Worm (Caenorhabditis elegans): Measurements from ENCODE around the gene Y54B9A.1.
A peak's percentile ranks its signal among the peaks of the same experiment; 100 is the strongest.

The Y54B9A.1 gene

DNA sequence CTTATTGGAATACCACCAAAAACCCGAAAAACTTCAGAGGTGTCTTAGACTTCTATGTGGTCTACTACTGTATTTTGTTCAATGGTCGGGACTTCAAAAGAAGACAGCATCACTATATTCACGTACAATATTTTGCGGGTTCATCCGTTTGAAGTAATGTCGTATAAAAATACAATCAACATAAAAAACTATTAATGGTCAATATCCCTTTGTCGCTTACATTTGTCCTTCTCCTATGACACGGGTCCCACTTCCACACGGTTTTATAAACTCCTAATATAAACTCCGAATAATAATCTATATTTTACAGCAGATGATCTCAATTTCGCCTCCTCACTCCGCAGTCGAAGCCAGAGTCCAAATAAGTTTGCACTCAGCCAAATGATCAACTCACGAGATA lies 18.2 kb upstream of the Y54B9A.1 start:
- TF ChIP-seq mxl-3 (GFP tag; optimal IDR thresholded peaks at IDR 0.05) (no peak), hmg-1.1 (GFP tag; IDR thresholded peaks at IDR 0.05) (no peak), mes-2 (tag; optimal IDR thresholded peaks at IDR 0.05; ENCODE audit: poor library complexity, severe bottlenecking) (no peak), unc-62 (GFP tag; optimal IDR thresholded peaks at IDR 0.05 in 1 of 2) (peak in 1 of 2 experiments; percentile 94), unc-62 (tag; optimal IDR thresholded peaks at IDR 0.05) (no peak)

DNA sequence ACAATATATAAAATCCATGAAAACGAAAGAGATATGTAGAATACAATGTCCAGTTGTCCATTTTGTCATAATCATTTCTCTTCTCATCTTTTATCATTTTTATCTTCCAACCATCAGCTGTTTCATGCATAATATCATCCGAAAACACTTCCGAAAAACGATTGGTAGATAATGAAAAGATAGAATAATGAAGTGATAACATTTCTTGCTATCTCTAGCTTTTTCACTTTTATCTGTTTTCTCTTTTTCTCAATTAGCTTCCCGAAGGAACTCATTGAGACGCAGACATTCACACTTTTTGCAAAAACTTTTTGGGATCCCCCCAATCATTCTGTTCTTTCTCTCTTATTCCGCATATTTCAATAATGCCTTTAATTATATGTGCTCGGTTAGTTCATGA lies 14.6 kb upstream of the Y54B9A.1 start:
- TF ChIP-seq F49E8.2 (tag; optimal IDR thresholded peaks at IDR 0.05; ENCODE audit: borderline replicate concordance) (no peak), daf-16 (GFP tag; optimal IDR thresholded peaks at IDR 0.05) (no peak), daf-16 (tag; optimal IDR thresholded peaks at IDR 0.05) (peak; percentile 23), nhr-28 (tag; optimal IDR thresholded peaks at IDR 0.05) (peak; percentile 42), saeg-2 (GFP tag; IDR thresholded peaks at IDR 0.05) (no peak), hlh-11 (tag; optimal IDR thresholded peaks at IDR 0.05) (peak; percentile 42), tag-97 (GFP tag; IDR thresholded peaks at IDR 0.05) (no peak), ceh-44 (GFP tag; IDR thresholded peaks at IDR 0.05) (no peak), dmd-8 (GFP tag; IDR thresholded peaks at IDR 0.05) (no peak), dve-1 (tag; optimal IDR thresholded peaks at IDR 0.05; ENCODE audit: insufficient read depth) (peak; percentile 56), ces-1 (GFP tag; optimal IDR thresholded peaks at IDR 0.05) (no peak), daf-19 (GFP tag; conservative IDR thresholded peaks at IDR 0.05) (no peak)

DNA sequence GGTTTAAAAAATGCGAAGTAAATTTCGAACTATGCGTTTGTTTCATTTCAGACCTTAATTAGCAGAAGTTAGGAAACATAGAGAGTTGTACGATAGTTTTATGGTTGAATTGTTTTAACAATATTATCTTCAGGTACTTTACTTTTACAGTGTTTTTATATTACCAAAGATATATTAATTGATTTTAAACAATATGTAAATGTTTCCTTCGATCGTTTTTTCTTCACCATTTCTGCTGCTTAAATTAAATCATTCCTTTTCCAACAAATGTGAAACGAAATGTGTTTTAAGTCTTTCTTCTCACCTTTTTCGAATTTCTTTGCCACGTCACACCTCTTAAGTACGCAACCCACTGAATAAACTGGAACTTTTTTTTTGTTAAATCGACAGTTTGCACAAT lies 14.0 kb upstream of the Y54B9A.1 start:
- TF ChIP-seq aha-1 (tag), result peak; percentile 93
- TF ChIP-seq nhr-41 (GFP tag; IDR thresholded peaks at IDR 0.05), result no peak

DNA sequence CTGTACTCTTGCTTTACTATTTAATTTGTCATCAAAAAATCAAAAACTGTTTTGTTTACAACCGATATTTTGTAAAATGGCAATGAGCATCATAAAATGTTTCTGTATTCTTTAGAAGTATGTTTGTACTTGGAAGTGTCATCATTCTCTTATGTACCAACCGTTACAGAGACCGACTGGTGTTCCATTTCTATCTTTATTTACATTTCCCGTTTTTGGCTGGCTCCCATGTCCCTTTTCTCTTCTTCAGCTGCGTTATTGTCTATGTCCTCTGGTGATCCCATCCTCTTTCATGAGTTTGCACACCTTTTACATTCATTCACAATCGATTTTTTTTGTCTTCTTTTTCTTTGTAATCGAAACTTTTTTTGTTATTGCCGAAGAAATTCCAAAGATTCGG lies 12.1 kb upstream of the Y54B9A.1 start:
- no peak for TF ChIP-seq zip-2 (tag; optimal IDR thresholded peaks at IDR 0.05)
- no peak for TF ChIP-seq vab-7 (GFP tag; IDR thresholded peaks at IDR 0.05)
- TF ChIP-seq pha-4 (GFP tag; IDR thresholded peaks at IDR 0.05), result no peak
- peak; percentile 94 for TF ChIP-seq pha-4 (tag; optimal IDR thresholded peaks at IDR 0.05)
- TF ChIP-seq F10B5.3 (tag; optimal IDR thresholded peaks at IDR 0.05), result no peak
- no peak for TF ChIP-seq nhr-25 (tag; optimal IDR thresholded peaks at IDR 0.05; ENCODE audit: borderline replicate concordance, insufficient read depth)
- peak; percentile 22 for TF ChIP-seq nhr-6 (tag; optimal IDR thresholded peaks at IDR 0.05)
- no peak for TF ChIP-seq dmd-8 (GFP tag; IDR thresholded peaks at IDR 0.05)
- TF ChIP-seq Y75B8A.6 (GFP tag; IDR thresholded peaks at IDR 0.05), result no peak

DNA sequence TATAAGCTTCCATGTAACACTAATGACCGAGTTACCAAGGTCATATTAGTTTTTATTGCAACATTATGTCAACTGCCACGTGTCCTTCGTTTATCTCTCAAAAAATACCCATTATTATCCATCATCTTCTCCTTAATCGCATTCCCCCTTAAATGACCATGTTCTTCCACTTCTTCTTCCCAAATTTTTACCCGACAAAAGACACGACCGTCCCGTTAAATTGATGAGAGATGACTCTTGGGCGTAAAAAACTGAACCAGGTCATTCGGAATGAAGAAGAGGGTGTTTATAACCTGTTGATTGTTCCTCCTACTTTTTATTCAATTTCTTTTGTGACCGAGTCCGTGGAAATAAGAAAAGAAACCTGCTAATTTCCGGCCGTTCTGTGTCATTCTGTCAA lies 5.3 kb upstream of the Y54B9A.1 start:
- TF ChIP-seq daf-19 (GFP tag; conservative IDR thresholded peaks at IDR 0.05) (no peak), nhr-237 (tag; optimal IDR thresholded peaks at IDR 0.05) (no peak), Y48G9A.11 (GFP tag; IDR thresholded peaks at IDR 0.05) (no peak), mdl-1 (tag; optimal IDR thresholded peaks at IDR 0.05) (no peak), nhr-41 (GFP tag; IDR thresholded peaks at IDR 0.05) (no peak), nhr-42 (GFP tag; IDR thresholded peaks at IDR 0.05) (no peak), cey-2 (tag; optimal IDR thresholded peaks at IDR 0.05; ENCODE audit: borderline replicate concordance, insufficient read depth) (no peak), dmd-9 (GFP tag; IDR thresholded peaks at IDR 0.05) (no peak), pqm-1 (tag; optimal IDR thresholded peaks at IDR 0.05) (no peak), F37D6.2 (tag; optimal IDR thresholded peaks at IDR 0.05) (no peak), rbr-2 (tag; optimal IDR thresholded peaks at IDR 0.05) (no peak), mes-2 (tag; optimal IDR thresholded peaks at IDR 0.05; ENCODE audit: poor library complexity, severe bottlenecking) (no peak), lin-38 (GFP tag; IDR thresholded peaks at IDR 0.05) (no peak), unc-130 (GFP tag; optimal IDR thresholded peaks at IDR 0.05) (no peak), gei-8 (GFP tag; optimal IDR thresholded peaks at IDR 0.05) (no peak), ctbp-1 (GFP tag; IDR thresholded peaks at IDR 0.05) (no peak), ceh-28 (tag; optimal IDR thresholded peaks at IDR 0.05) (no peak), spr-1 (tag; optimal IDR thresholded peaks at IDR 0.05) (no peak), tag-97 (GFP tag; IDR thresholded peaks at IDR 0.05) (no peak)

Data from whole organism, L4 larva.